Worm (Caenorhabditis elegans): Measurements from ENCODE around the gene bath-33.

DNA sequence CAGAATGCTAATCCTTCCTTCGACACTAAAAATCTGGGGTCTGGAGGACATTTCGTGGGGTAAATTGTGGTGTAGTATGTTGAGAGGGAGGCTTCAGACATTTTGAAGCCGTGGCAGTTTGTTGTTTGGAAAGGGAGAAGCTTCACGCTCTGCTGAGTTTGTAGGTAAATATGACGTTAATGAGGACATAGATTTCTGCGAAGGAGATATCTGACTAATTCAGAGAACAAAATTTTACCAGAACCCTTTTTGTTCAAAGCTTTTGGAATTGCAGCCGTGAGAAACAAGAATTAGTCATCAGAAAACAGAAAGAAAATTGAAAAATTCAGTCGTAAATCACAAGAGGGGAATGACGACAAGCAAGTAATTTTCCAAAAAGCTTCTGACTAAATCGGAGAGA lies 34.5 kb upstream of the bath-33 start, which contains the start of gene srh-72:
- TF ChIP-seq mdl-1 (tag; optimal IDR thresholded peaks at IDR 0.05) (no peak), nhr-28 (tag; optimal IDR thresholded peaks at IDR 0.05) (no peak), R02D3.7 (tag; optimal IDR thresholded peaks at IDR 0.05) (no peak), nhr-76 (tag; optimal IDR thresholded peaks at IDR 0.05) (no peak), elt-2 (tag; optimal IDR thresholded peaks at IDR 0.05) (no peak), nfya-1 (tag; optimal IDR thresholded peaks at IDR 0.05; ENCODE audit: insufficient read depth) (no peak), lsy-12 (tag; optimal IDR thresholded peaks at IDR 0.05) (no peak), ceh-82 (tag; optimal IDR thresholded peaks at IDR 0.05) (no peak), ceh-28 (tag; optimal IDR thresholded peaks at IDR 0.05) (no peak), hmg-11 (tag; optimal IDR thresholded peaks at IDR 0.05) (no peak), ceh-16 (tag; optimal IDR thresholded peaks at IDR 0.05) (no peak), ceh-9 (tag; optimal IDR thresholded peaks at IDR 0.05) (no peak)
